Worm (Caenorhabditis elegans) whole organism, late embryonic: ENCODE results near the gene nhr-67.

Experiments used
- Y22D7AL.16 ChIP-seq: sonication (generic microtip); optimal IDR thresholded peaks from 2 replicates; lab custom pipeline; 2016; ENCODE audit warnings: missing genetic modification characterization, missing compliant biosample characterization
- hlh-30 ChIP-seq: sonication (generic microtip); optimal IDR thresholded peaks from 2 replicates; lab custom pipeline; 2017; ENCODE audit warnings: antibody characterized with exemption, missing genetic modification characterization, missing compliant biosample characterization; ENCODE audit not compliant: insufficient read depth
- unc-3 ChIP-seq, 2 experiments: fragments of 200-800 bp in 1 of 2; sonication (Bioruptor generic) in 1 of 2; sonication (generic microtip) in 1 of 2; conservative IDR thresholded peaks in 1 of 2; optimal IDR thresholded peaks in 1 of 2; 2 replicates each; pipeline versions ENCODE4 v1.3.6 to Lab custom; 2016 to 2022; ENCODE audit warnings: missing compliant biosample characterization in 2 of 2, missing genetic modification characterization in 2 of 2, missing genetic modification reagents in 1 of 2
- zip-5 ChIP-seq: sonication (generic microtip); optimal IDR thresholded peaks from 2 replicates; lab custom pipeline; 2016; ENCODE audit warnings: missing genetic modification characterization, missing compliant biosample characterization

ce11 chrIV:11150844-11151243 is 18.7 kb upstream of the nhr-67 start, which contains the start of gene C08F8.2:
- TF ChIP-seq zip-5 (tag; lab: Kevin White, UChicago) (no peak), unc-3 (GFP tag; conservative IDR thresholded peaks at IDR 0.05; lab: Robert Waterston, UW) (no peak), unc-3 (tag; optimal IDR thresholded peaks at IDR 0.05; lab: Kevin White, UChicago) (no peak), Y22D7AL.16 (tag; lab: Kevin White, UChicago) (no peak), hlh-30 (tag; lab: Kevin White, UChicago) (no peak)
